Worm (Caenorhabditis elegans) whole organism, young adult: ENCODE results near the gene ncx-2.

Experiments used
- B0336.3 ChIP-seq: fragments of 200-800 bp; sonication (Bioruptor generic); IDR thresholded peaks from 2 replicates; pipeline ENCODE4 v1.3.6; 2022; ENCODE audit warnings: missing genetic modification characterization, missing compliant biosample characterization
- F10E7.11 ChIP-seq: sonication (generic microtip); optimal IDR thresholded peaks from 2 replicates; lab custom pipeline; 2017; ENCODE audit warnings: mild to moderate bottlenecking, missing genetic modification characterization, moderate library complexity, missing compliant biosample characterization
- F22D6.2 ChIP-seq: sonication (generic microtip); optimal IDR thresholded peaks from 2 replicates; lab custom pipeline; 2016; ENCODE audit warnings: mild to moderate bottlenecking, missing genetic modification characterization, missing compliant biosample characterization
- F49E8.2 ChIP-seq: sonication (generic microtip); optimal IDR thresholded peaks from 3 replicates; lab custom pipeline; 2017; ENCODE audit warnings: missing genetic modification characterization, mild to moderate bottlenecking, missing compliant biosample characterization, antibody characterized with exemption, moderate library complexity; ENCODE audit not compliant: insufficient read depth
- F55B11.4 ChIP-seq: sonication (generic microtip); optimal IDR thresholded peaks from 2 replicates; lab custom pipeline; 2016; ENCODE audit warnings: missing compliant biosample characterization, missing genetic modification characterization, borderline replicate concordance; ENCODE audit not compliant: insufficient read depth
- K11D2.4 ChIP-seq: fragments of 200-800 bp; sonication (Bioruptor generic); IDR thresholded peaks from 2 replicates; pipeline ENCODE4 v1.3.6; 2022; ENCODE audit warnings: missing genetic modification reagents, missing genetic modification characterization, missing compliant biosample characterization
- Y53F4B.3 ChIP-seq: fragments of 200-800 bp; sonication (Bioruptor generic); IDR thresholded peaks from 2 replicates; pipeline ENCODE4 v1.3.6; 2022; ENCODE audit warnings: missing genetic modification reagents, missing genetic modification characterization, missing compliant biosample characterization
- akir-1 ChIP-seq: fragments of 200-800 bp; sonication (Bioruptor generic); optimal IDR thresholded peaks from 2 replicates; lab custom pipeline; 2018; ENCODE audit warnings: mild to moderate bottlenecking, missing genetic modification characterization, moderate library complexity, missing compliant biosample characterization
- attf-3 ChIP-seq: fragments of 200-800 bp; sonication (Bioruptor generic); conservative IDR thresholded peaks from 2 replicates; pipeline ENCODE4 v1.3.6; 2022; ENCODE audit warnings: missing genetic modification reagents, missing genetic modification characterization, missing compliant biosample characterization
- attf-6 ChIP-seq: fragments of 200-800 bp; sonication (Bioruptor generic); IDR thresholded peaks from 2 replicates; pipeline ENCODE4 v1.3.6; 2022; ENCODE audit warnings: missing genetic modification reagents, missing genetic modification characterization, missing compliant biosample characterization
- cebp-2 ChIP-seq: fragments of 200-800 bp; sonication (Bioruptor generic); IDR thresholded peaks from 2 replicates; pipeline ENCODE4 v1.3.6; 2022; ENCODE audit warnings: missing genetic modification characterization, missing compliant biosample characterization
- ceh-79 ChIP-seq: sonication (generic microtip); optimal IDR thresholded peaks from 2 replicates; lab custom pipeline; 2017; ENCODE audit warnings: mild to moderate bottlenecking, missing genetic modification characterization, missing compliant biosample characterization
- chd-7 ChIP-seq: sonication (generic microtip); optimal IDR thresholded peaks from 2 replicates; lab custom pipeline; 2016; ENCODE audit warnings: mild to moderate bottlenecking, missing genetic modification characterization, moderate library complexity, missing compliant biosample characterization
- dpl-1 ChIP-seq: fragments of 150-350 bp; optimal IDR thresholded peaks from 2 replicates; lab custom pipeline; 2014; ENCODE audit warnings: missing biosample characterization, missing genetic modification reagents, missing genetic modification characterization
- efl-1 ChIP-seq: fragments of 150-350 bp; optimal IDR thresholded peaks from 2 replicates; lab custom pipeline; 2014; ENCODE audit warnings: missing biosample characterization, missing genetic modification reagents, missing genetic modification characterization
- ets-4 ChIP-seq: fragments of 200-800 bp; sonication (Bioruptor generic); optimal IDR thresholded peaks from 2 replicates; lab custom pipeline; 2018; ENCODE audit warnings: mild to moderate bottlenecking, missing genetic modification characterization, missing compliant biosample characterization
- hmg-1.2 ChIP-seq: fragments of 200-800 bp; sonication (Bioruptor generic); IDR thresholded peaks from 2 replicates; pipeline ENCODE4 v1.3.6; 2022; ENCODE audit warnings: missing genetic modification reagents, missing genetic modification characterization, missing compliant biosample characterization
- hrde-1 ChIP-seq: sonication (generic microtip); optimal IDR thresholded peaks from 2 replicates; lab custom pipeline; 2016; ENCODE audit warnings: missing genetic modification characterization, mild to moderate bottlenecking, missing compliant biosample characterization, moderate library complexity, missing genotype, missing genetic modification reagents, borderline replicate concordance
- hsf-1 ChIP-seq: fragments of 200-800 bp; sonication (Bioruptor generic); IDR thresholded peaks from 2 replicates; pipeline ENCODE4 v1.3.6; 2022; ENCODE audit warnings: missing genetic modification reagents, missing genetic modification characterization, missing compliant biosample characterization
- lag-1 ChIP-seq: fragments of 200-800 bp; sonication (Bioruptor generic); IDR thresholded peaks from 2 replicates; pipeline ENCODE4 v1.3.6; 2022; ENCODE audit warnings: missing genetic modification reagents, missing genetic modification characterization, missing compliant biosample characterization
- madf-10 ChIP-seq: sonication (generic microtip); optimal IDR thresholded peaks from 2 replicates; lab custom pipeline; 2016; ENCODE audit warnings: mild to moderate bottlenecking, missing genetic modification characterization, missing compliant biosample characterization
- mes-4 ChIP-seq: sonication (generic microtip); optimal IDR thresholded peaks from 2 replicates; lab custom pipeline; 2016; ENCODE audit warnings: missing genotype, missing genetic modification characterization, missing compliant biosample characterization
- nfyb-1 ChIP-seq: fragments of 200-800 bp; sonication (Bioruptor generic); IDR thresholded peaks from 2 replicates; pipeline ENCODE4 v1.3.6; 2022; ENCODE audit warnings: missing genetic modification reagents, missing genetic modification characterization, missing compliant biosample characterization
- nhr-179 ChIP-seq: sonication (generic microtip); optimal IDR thresholded peaks from 2 replicates; lab custom pipeline; 2016; ENCODE audit warnings: mild to moderate bottlenecking, missing genetic modification characterization, missing compliant biosample characterization
- nhr-90 ChIP-seq: sonication (generic microtip); optimal IDR thresholded peaks from 2 replicates; lab custom pipeline; 2016; ENCODE audit warnings: missing genotype, mild to moderate bottlenecking, missing genetic modification characterization, missing compliant biosample characterization
- rec-8 ChIP-seq, 2 experiments: sonication (generic microtip); optimal IDR thresholded peaks; 2 replicates each; lab custom pipeline; 2016; ENCODE audit warnings: mild to moderate bottlenecking in 2 of 2, missing genetic modification characterization in 2 of 2, missing genetic modification reagents in 2 of 2, missing genotype in 2 of 2, missing biosample characterization in 1 of 2, missing compliant biosample characterization in 1 of 2, moderate library complexity in 1 of 2
- snpc-1.1 ChIP-seq: sonication (generic microtip); optimal IDR thresholded peaks from 2 replicates; lab custom pipeline; 2017; ENCODE audit warnings: missing genetic modification characterization, mild to moderate bottlenecking, missing compliant biosample characterization, antibody characterized with exemption, moderate library complexity, missing genotype, missing genetic modification reagents; ENCODE audit not compliant: insufficient read depth
- snpc-1.3 ChIP-seq: sonication (generic microtip); optimal IDR thresholded peaks from 2 replicates; lab custom pipeline; 2017; ENCODE audit warnings: missing genetic modification characterization, mild to moderate bottlenecking, missing compliant biosample characterization, antibody characterized with exemption, moderate library complexity, missing genotype, missing genetic modification reagents; ENCODE audit not compliant: insufficient read depth
- snpc-4 ChIP-seq, 5 experiments: fragments of 150-350 bp in 1 of 5; sonication (generic microtip) in 4 of 5; optimal IDR thresholded peaks; 2 replicates each; lab custom pipeline; 2014 to 2018; ENCODE audit warnings: missing genetic modification characterization in 5 of 5, missing biosample characterization in 3 of 5, antibody characterized with exemption in 2 of 5, mild to moderate bottlenecking in 2 of 5, missing compliant biosample characterization in 2 of 5, missing genotype in 2 of 5, moderate library complexity in 2 of 5, missing genetic modification reagents in 1 of 5
- somi-1 ChIP-seq: fragments of 200-800 bp; sonication (Bioruptor generic); optimal IDR thresholded peaks from 2 replicates; lab custom pipeline; 2018; ENCODE audit warnings: mild to moderate bottlenecking, missing genetic modification characterization, missing compliant biosample characterization
- tbp1 ChIP-seq: fragments of 200-800 bp; sonication (Bioruptor generic); optimal IDR thresholded peaks from 2 replicates; lab custom pipeline; 2018; ENCODE audit warnings: mild to moderate bottlenecking, missing genetic modification characterization, missing compliant biosample characterization
- unc-130 ChIP-seq: sonication (generic microtip); optimal IDR thresholded peaks from 2 replicates; lab custom pipeline; 2016; ENCODE audit warnings: missing genetic modification reagents, missing genetic modification characterization, missing compliant biosample characterization
- ztf-18 ChIP-seq: sonication (generic microtip); optimal IDR thresholded peaks from 2 replicates; lab custom pipeline; 2016; ENCODE audit warnings: missing genotype, mild to moderate bottlenecking, missing genetic modification characterization, missing compliant biosample characterization

ncx-2 gene

ce11 chrV:5288676-5289075 is 14.8 kb upstream of the ncx-2 start:
- TF ChIP-seq attf-6 (no peak), hsf-1 (no peak), mes-4 (tag; lab: Kevin White, UChicago) (no peak), efl-1 (GFP tag; lab: Kevin White, UChicago) (no peak), lag-1 (GFP tag; lab: Robert Waterston, UW) (no peak), K11D2.4 (GFP tag; lab: Robert Waterston, UW) (no peak), ets-4 (GFP tag; lab: Kevin White, UChicago) (no peak), tbp1 (GFP tag; lab: Kevin White, UChicago) (no peak), hrde-1 (tag; lab: Kevin White, UChicago) (no peak), snpc-1.1 (tag; lab: Kevin White, UChicago) (no peak), dpl-1 (GFP tag; lab: Kevin White, UChicago) (no peak), akir-1 (GFP tag; lab: Kevin White, UChicago) (no peak), hmg-1.2 (GFP tag; lab: Robert Waterston, UW) (no peak), ceh-79 (tag; lab: Kevin White, UChicago) (no peak), F49E8.2 (tag; lab: Kevin White, UChicago) (no peak), nhr-179 (tag; lab: Kevin White, UChicago) (no peak), F55B11.4 (tag; lab: Kevin White, UChicago) (no peak), chd-7 (tag; lab: Kevin White, UChicago) (no peak)

ce11 chrV:5295940-5296339 is 7.5 kb upstream of the ncx-2 start:
- TF ChIP-seq madf-10 (no peak), nfyb-1 (GFP tag; lab: Robert Waterston, UW) (no peak), somi-1 (GFP tag; lab: Kevin White, UChicago) (peak; percentile 2)

- TF ChIP-seq ztf-18 (no peak), snpc-4 (GFP tag; optimal IDR thresholded peaks at IDR 0.05; lab: Kevin White, UChicago) (no peak), snpc-4 (tag; optimal IDR thresholded peaks at IDR 0.05; lab: Kevin White, UChicago) (no peak), rec-8 (tag; optimal IDR thresholded peaks at IDR 0.05; lab: Kevin White, UChicago) (no peak), B0336.3 (GFP tag; lab: Robert Waterston, UW) (no peak), madf-10 (no peak), K11D2.4 (GFP tag; lab: Robert Waterston, UW) (no peak), nhr-90 (tag; lab: Kevin White, UChicago) (no peak), snpc-1.3 (tag; lab: Kevin White, UChicago) (no peak), Y53F4B.3 (GFP tag; lab: Robert Waterston, UW) (no peak), F22D6.2 (tag; lab: Kevin White, UChicago) (no peak)
Observed at ce11 chrV:5297740-5298139, 5.7 kb upstream of the ncx-2 start.

- no peak for TF ChIP-seq cebp-2 (GFP tag; lab: Robert Waterston, UW)
- TF ChIP-seq attf-3 (GFP tag; lab: Robert Waterston, UW), result no peak
- TF ChIP-seq hsf-1, result no peak
- no peak for TF ChIP-seq unc-130 (GFP tag; lab: Kevin White, UChicago)
- TF ChIP-seq F10E7.11 (tag; lab: Kevin White, UChicago), result no peak
- TF ChIP-seq, all 124 proteins: peak for 0
Observed at ce11 chrV:5301226-5301625, 2.3 kb upstream of the ncx-2 start.
